Worm (Caenorhabditis elegans): Measurements from ENCODE around the gene K10B4.3.
A peak's percentile ranks its signal among the peaks of the same experiment; 100 is the strongest.

The K10B4.3 gene

ce11 chrII:87937-88336, 33.1 kb downstream of the K10B4.3 start:
- TF ChIP-seq ztf-4 (tag; optimal IDR thresholded peaks at IDR 0.05) (no peak), mab-5 (tag; optimal IDR thresholded peaks at IDR 0.05) (no peak), egl-27 (tag; optimal IDR thresholded peaks at IDR 0.05) (no peak)

- no peak for TF ChIP-seq nhr-25 (tag; optimal IDR thresholded peaks at IDR 0.05)
- TF ChIP-seq gmeb-1 (tag; optimal IDR thresholded peaks at IDR 0.05), result no peak
- no peak for TF ChIP-seq egl-27 (tag; optimal IDR thresholded peaks at IDR 0.05)
- TF ChIP-seq F13H6.1 (tag; optimal IDR thresholded peaks at IDR 0.05), result no peak
- no peak for TF ChIP-seq nhr-10 (tag; optimal IDR thresholded peaks at IDR 0.05)
- no peak for TF ChIP-seq C34F6.9 (tag; optimal IDR thresholded peaks at IDR 0.05)
- TF ChIP-seq lin-13 (GFP tag; optimal IDR thresholded peaks at IDR 0.05), result no peak
- no peak for TF ChIP-seq lin-11 (tag; optimal IDR thresholded peaks at IDR 0.05)
- TF ChIP-seq nhr-23 (tag; optimal IDR thresholded peaks at IDR 0.05), result no peak
- TF ChIP-seq lin-39 (tag; optimal IDR thresholded peaks at IDR 0.05), result no peak
These were observed 34.2 kb downstream of the K10B4.3 start for ce11 chrII:86794-87193.

- TF ChIP-seq ztf-11 (tag; optimal IDR thresholded peaks at IDR 0.05) (no peak), aly-2 (tag; optimal IDR thresholded peaks at IDR 0.05) (no peak), lin-13 (GFP tag; optimal IDR thresholded peaks at IDR 0.05) (no peak), ama-1 (optimal IDR thresholded peaks at IDR 0.05) (no peak), nhr-10 (tag; optimal IDR thresholded peaks at IDR 0.05) (no peak), nhr-23 (tag; optimal IDR thresholded peaks at IDR 0.05) (no peak), elt-3 (tag; optimal IDR thresholded peaks at IDR 0.05) (no peak), alr-1 (tag; optimal IDR thresholded peaks at IDR 0.05) (no peak), blmp-1 (tag; optimal IDR thresholded peaks at IDR 0.05; ENCODE audit: insufficient read depth) (no peak), skn-1 (tag; optimal IDR thresholded peaks at IDR 0.05) (no peak), unc-62 (GFP tag; optimal IDR thresholded peaks at IDR 0.05) (no peak)
These were observed 36.9 kb downstream of the K10B4.3 start, which contains the start of gene C50D2.6 for ce11 chrII:84134-84533. Gene C50D2.6, plus strand, starts transcription at chrII:84434.

- TF ChIP-seq sem-4 (tag; optimal IDR thresholded peaks at IDR 0.05) (no peak), nhr-10 (tag; optimal IDR thresholded peaks at IDR 0.05) (no peak), unc-62 (GFP tag; optimal IDR thresholded peaks at IDR 0.05) (no peak), ama-1 (optimal IDR thresholded peaks at IDR 0.05) (no peak), zag-1 (tag; optimal IDR thresholded peaks at IDR 0.05) (no peak), lsy-2 (tag; optimal IDR thresholded peaks at IDR 0.05) (no peak), nhr-25 (tag; optimal IDR thresholded peaks at IDR 0.05) (no peak), mab-5 (tag; optimal IDR thresholded peaks at IDR 0.05) (no peak)
These were observed 41.9 kb downstream of the K10B4.3 start, which contains the start of gene C23H3.9 for ce11 chrII:79166-79565. Gene C23H3.9, minus strand, starts transcription at chrII:79266.

- no peak for TF ChIP-seq ama-1 (optimal IDR thresholded peaks at IDR 0.05)
- TF ChIP-seq ceh-16 (tag; optimal IDR thresholded peaks at IDR 0.05), result no peak
- TF ChIP-seq fos-1 (tag; optimal IDR thresholded peaks at IDR 0.05), result peak; percentile 66
These were observed 44.4 kb downstream of the K10B4.3 start for ce11 chrII:76662-77061.

ce11 chrII:75831-76230, 45.2 kb downstream of the K10B4.3 start:
- TF ChIP-seq ceh-16 (tag; optimal IDR thresholded peaks at IDR 0.05) (no peak), mab-5 (tag; optimal IDR thresholded peaks at IDR 0.05) (no peak), F13H6.1 (tag; optimal IDR thresholded peaks at IDR 0.05) (no peak), elt-3 (tag; optimal IDR thresholded peaks at IDR 0.05) (no peak), nhr-129 (tag; optimal IDR thresholded peaks at IDR 0.05) (no peak), ztf-4 (tag; optimal IDR thresholded peaks at IDR 0.05) (no peak), mdl-1 (tag; optimal IDR thresholded peaks at IDR 0.05) (no peak), fos-1 (tag; optimal IDR thresholded peaks at IDR 0.05) (no peak), sma-9 (GFP tag; optimal IDR thresholded peaks at IDR 0.05) (no peak), sma-9 (tag; optimal IDR thresholded peaks at IDR 0.05) (no peak), gmeb-1 (tag; optimal IDR thresholded peaks at IDR 0.05) (no peak), lsy-2 (tag; optimal IDR thresholded peaks at IDR 0.05) (no peak), nhr-25 (tag; optimal IDR thresholded peaks at IDR 0.05) (no peak), zag-1 (tag; optimal IDR thresholded peaks at IDR 0.05) (no peak), nhr-21 (tag; optimal IDR thresholded peaks at IDR 0.05) (no peak), blmp-1 (tag; optimal IDR thresholded peaks at IDR 0.05; ENCODE audit: insufficient read depth) (no peak), lin-11 (tag; optimal IDR thresholded peaks at IDR 0.05) (no peak), Y55F3AM.14 (GFP tag; optimal IDR thresholded peaks at IDR 0.05) (no peak)
